Fruit fly (Drosophila melanogaster): ENCODE data around the gene Ptp61F.

The Ptp61F gene

dm6 chr3L:1488592-1489183, 13.6 kb upstream of the Ptp61F start (continued):
- TF ChIP-seq CG11695 (GFP tag; IDR thresholded peaks at IDR 0.05) = no peak
- no peak for TF ChIP-seq CG17912 (GFP tag; optimal IDR thresholded peaks at IDR 0.05)
- TF ChIP-seq Fer1 (GFP tag; optimal IDR thresholded peaks at IDR 0.05) = no peak
- TF ChIP-seq CG16863 (GFP tag; optimal IDR thresholded peaks at IDR 0.05) = no peak
- no peak for TF ChIP-seq CG17829 (tag; optimal IDR thresholded peaks at IDR 0.05)
- no peak for TF ChIP-seq Dek (tag; optimal IDR thresholded peaks at IDR 0.05)
- no peak for TF ChIP-seq CG31224 (GFP tag; IDR thresholded peaks at IDR 0.05)
- no peak for TF ChIP-seq Hmr (GFP tag; optimal IDR thresholded peaks at IDR 0.05)
- no peak for TF ChIP-seq CG16779 (GFP tag; IDR thresholded peaks at IDR 0.05)
- TF ChIP-seq Rfx (GFP tag; IDR thresholded peaks at IDR 0.05) = no peak; the same call in 1 of the 2 replicates
- TF ChIP-seq Abd-B (GFP tag; optimal IDR thresholded peaks at IDR 0.05) = no peak
- no peak for TF ChIP-seq CG11723 (GFP tag; optimal IDR thresholded peaks at IDR 0.05)
- TF ChIP-seq ac (GFP tag; optimal IDR thresholded peaks at IDR 0.05) = no peak
- TF ChIP-seq h (optimal IDR thresholded peaks at IDR 0.05) = no peak
- TF ChIP-seq vfl (GFP tag; optimal IDR thresholded peaks at IDR 0.05) = no peak
- TF ChIP-seq corto (GFP tag; optimal IDR thresholded peaks at IDR 0.05) = no peak
- no peak for TF ChIP-seq CG7928 (GFP tag; optimal IDR thresholded peaks at IDR 0.05)
- TF ChIP-seq gsb (GFP tag; IDR thresholded peaks at IDR 0.05) = no peak
- no peak for TF ChIP-seq jing (GFP tag; optimal IDR thresholded peaks at IDR 0.05)
- TF ChIP-seq CG11560 (tag; IDR thresholded peaks at IDR 0.05) = no peak
- TF ChIP-seq mld (GFP tag; IDR thresholded peaks at IDR 0.05; ENCODE audit: partially characterized antibody) = peak; percentile 77; the same call in 2 of the 3 replicates
- peak; percentile 84 for TF ChIP-seq CG6791 (GFP tag; IDR thresholded peaks at IDR 0.05; ENCODE audit: partially characterized antibody)
- no peak for TF ChIP-seq tio (GFP tag; optimal IDR thresholded peaks at IDR 0.05)
- TF ChIP-seq CG4730 (GFP tag; IDR thresholded peaks at IDR 0.05) = no peak
- TF ChIP-seq NK7.1 (GFP tag; optimal IDR thresholded peaks at IDR 0.05) = no peak
- TF ChIP-seq bcd (GFP tag; optimal IDR thresholded peaks at IDR 0.05) = no peak
- TF ChIP-seq chm (GFP tag; IDR thresholded peaks at IDR 0.05) = 0 out of 2 replicates have a peak, but pooled peaks have one; percentile 35
- no peak for TF ChIP-seq salm (tag; optimal IDR thresholded peaks at IDR 0.05)
- TF ChIP-seq Eip74EF (GFP tag; optimal IDR thresholded peaks at IDR 0.05) = peak in 1 of 2 experiments; percentile 76
- TF ChIP-seq CG3281 (GFP tag; optimal IDR thresholded peaks at IDR 0.05) = no peak
- no peak for TF ChIP-seq CG6254 (GFP tag; optimal IDR thresholded peaks at IDR 0.05)
- no peak for TF ChIP-seq stwl (tag; optimal IDR thresholded peaks at IDR 0.05)
- peak; percentile 51 for TF ChIP-seq sqz (GFP tag; optimal IDR thresholded peaks at IDR 0.05)
- no peak for TF ChIP-seq CG30020 (tag; optimal IDR thresholded peaks at IDR 0.05)
- no peak for TF ChIP-seq kay (GFP tag; optimal IDR thresholded peaks at IDR 0.05)
- TF ChIP-seq ATbp (GFP tag; optimal IDR thresholded peaks at IDR 0.05) = no peak
- peak; percentile 27 for TF ChIP-seq tap (tag; optimal IDR thresholded peaks at IDR 0.05)
- TF ChIP-seq CG15269 (tag; optimal IDR thresholded peaks at IDR 0.05) = peak; percentile 12
- no peak for TF ChIP-seq crp (GFP tag; optimal IDR thresholded peaks at IDR 0.05)
- TF ChIP-seq vvl (GFP tag; IDR thresholded peaks at IDR 0.05) = peak; percentile 50; the same call in 1 of the 2 replicates
- peak; percentile 69 for TF ChIP-seq CG13287 (GFP tag; IDR thresholded peaks at IDR 0.05; ENCODE audit: partially characterized antibody)
- no peak for TF ChIP-seq sima (GFP tag; optimal IDR thresholded peaks at IDR 0.05)
- peak; percentile 59 for TF ChIP-seq hbn (GFP tag; IDR thresholded peaks at IDR 0.05; ENCODE audit: partially characterized antibody)
- TF ChIP-seq CG18011 (GFP tag; optimal IDR thresholded peaks at IDR 0.05) = no peak
- TF ChIP-seq CoRest (tag; optimal IDR thresholded peaks at IDR 0.05) = no peak
- TF ChIP-seq Atf6 (GFP tag; IDR thresholded peaks at IDR 0.05) = no peak
- TF ChIP-seq CG4328 (GFP tag; optimal IDR thresholded peaks at IDR 0.05) = no peak
- no peak for TF ChIP-seq jumu (GFP tag; optimal IDR thresholded peaks at IDR 0.05)
- TF ChIP-seq Lhr (GFP tag; optimal IDR thresholded peaks at IDR 0.05) = no peak
- no peak for TF ChIP-seq CG15073 (GFP tag; optimal IDR thresholded peaks at IDR 0.05)

Measured in whole organism, embryonic.